Fruit fly (Drosophila melanogaster) whole organism, adult: ENCODE data around the gene papi.

ENCODE experiments used
- CG12768 ChIP-seq: fragments of 200-800 bp; sonication (Bioruptor generic); optimal IDR thresholded peaks from 2 replicates; lab custom pipeline; 2017; ENCODE audit warnings: missing biosample characterization, missing genetic modification characterization, mild to moderate bottlenecking, moderate library complexity, missing genetic modification reagents
- CG1620 ChIP-seq: fragments of 200-800 bp; sonication (Bioruptor generic); optimal IDR thresholded peaks from 2 replicates; lab custom pipeline; 2016; ENCODE audit warnings: missing biosample characterization, missing genetic modification characterization
- CG7101 ChIP-seq: fragments of 200-800 bp; sonication (Bioruptor generic); optimal IDR thresholded peaks from 2 replicates; lab custom pipeline; 2018; ENCODE audit warnings: missing biosample characterization, mild to moderate bottlenecking, missing genetic modification characterization, moderate library complexity
- Clk ChIP-seq: fragments of 200-800 bp; sonication (Bioruptor generic); optimal IDR thresholded peaks from 2 replicates; lab custom pipeline; 2017; ENCODE audit warnings: missing biosample characterization, missing genetic modification characterization
- Hr96 ChIP-seq: fragments of 200-800 bp; sonication (Bioruptor generic); optimal IDR thresholded peaks from 2 replicates; lab custom pipeline; 2016; ENCODE audit warnings: missing biosample characterization, missing genetic modification characterization
- bab1 ChIP-seq: fragments of 200-800 bp; sonication (Bioruptor generic); optimal IDR thresholded peaks from 3 replicates; lab custom pipeline; 2019; ENCODE audit warnings: missing biosample characterization, mild to moderate bottlenecking, missing genetic modification characterization, moderate library complexity
- cic ChIP-seq: fragments of 200-800 bp; sonication (Bioruptor generic); optimal IDR thresholded peaks from 2 replicates; lab custom pipeline; 2017; ENCODE audit warnings: missing biosample characterization, mild to moderate bottlenecking, missing genetic modification characterization, moderate library complexity
- cnc ChIP-seq, 2 experiments: fragments of >200 bp; optimal IDR thresholded peaks; 2 replicates each; lab custom pipeline; 2017
- kay ChIP-seq: fragments of 200-800 bp; sonication (Bioruptor generic); peaks from one replicate; lab custom pipeline; 2016; ENCODE audit warnings: missing biosample characterization, missing genetic modification characterization, borderline replicate concordance
- pad ChIP-seq: fragments of 200-800 bp; sonication (Bioruptor generic); optimal IDR thresholded peaks from 3 replicates; lab custom pipeline; 2017; ENCODE audit warnings: missing biosample characterization, missing genetic modification characterization, mild to moderate bottlenecking, moderate library complexity, missing genetic modification reagents
- toe ChIP-seq: fragments of 200-800 bp; sonication (Bioruptor generic); optimal IDR thresholded peaks from 2 replicates; lab custom pipeline; 2016; ENCODE audit warnings: missing biosample characterization, missing genetic modification characterization

- TF ChIP-seq Hr96 = no peak
- no peak for TF ChIP-seq bab1 (GFP tag; lab: Kevin White, UChicago)
- TF ChIP-seq CG12768 (GFP tag; lab: Kevin White, UChicago) = no peak
- no peak for TF ChIP-seq pad (GFP tag; lab: Kevin White, UChicago)
- no peak for TF ChIP-seq CG1620 (GFP tag; lab: Kevin White, UChicago)
- TF ChIP-seq cnc (optimal IDR thresholded peaks at IDR 0.05; lab: Kevin White, UChicago) = no peak
- no peak for TF ChIP-seq cic
- no peak for TF ChIP-seq CG7101 (tag; lab: Kevin White, UChicago)
- no peak for TF ChIP-seq toe (GFP tag; lab: Kevin White, UChicago)
- TF ChIP-seq kay (GFP tag; lab: Kevin White, UChicago) = no peak
- no peak for TF ChIP-seq Clk (GFP tag; lab: Kevin White, UChicago)
These were observed 42.6 kb downstream of the papi start, which contains the start of gene CG4270 for dm6 chr2L:2263142-2263541.
